Fruit fly (Drosophila melanogaster) whole organism, wandering third instar larva: ENCODE measurements around the gene na.

Experiments used
- CG32264 ChIP-seq: fragments of 200-800 bp; sonication (Bioruptor generic); optimal IDR thresholded peaks from 2 replicates; lab custom pipeline; 2016; ENCODE audit warnings: missing biosample characterization, missing genetic modification characterization
- CG9705 ChIP-seq: fragments of 200-800 bp; sonication (Bioruptor generic); optimal IDR thresholded peaks from 2 replicates; lab custom pipeline; 2018; ENCODE audit warnings: missing biosample characterization, mild to moderate bottlenecking, missing genetic modification characterization
- CrebA ChIP-seq: fragments of 200-800 bp; sonication (Bioruptor generic); optimal IDR thresholded peaks from 2 replicates; lab custom pipeline; 2016; ENCODE audit warnings: missing biosample characterization, mild to moderate bottlenecking, missing genetic modification characterization, borderline replicate concordance
- Dfd ChIP-seq: fragments of >200 bp; optimal IDR thresholded peaks from 2 replicates; lab custom pipeline; 2017; ENCODE audit warnings: missing biosample characterization, missing genetic modification characterization
- Dif ChIP-seq: fragments of 200-275, 200-300 bp; sonication (Bioruptor generic); optimal IDR thresholded peaks from 2 replicates; lab custom pipeline; 2018; ENCODE audit warnings: missing biosample characterization, missing genetic modification characterization; ENCODE audit not compliant: partially characterized antibody
- GATAd ChIP-seq: sonication (Bioruptor generic); optimal IDR thresholded peaks from 2 replicates; lab custom pipeline; 2016; ENCODE audit warnings: missing biosample characterization, missing genetic modification characterization
- HLH106 ChIP-seq: fragments of 200-800 bp; optimal IDR thresholded peaks from 3 replicates; lab custom pipeline; 2019; ENCODE audit warnings: missing biosample characterization, mild to moderate bottlenecking, missing genetic modification characterization, moderate library complexity
- Hr78 ChIP-seq: fragments of >200 bp; optimal IDR thresholded peaks from 2 replicates; lab custom pipeline; 2017; ENCODE audit warnings: missing biosample characterization, missing genetic modification characterization
- Hr83 ChIP-seq: fragments of 200-300 bp; sonication (Bioruptor generic); optimal IDR thresholded peaks from 2 replicates; lab custom pipeline; 2016; ENCODE audit warnings: missing biosample characterization, mild to moderate bottlenecking, missing genetic modification characterization, moderate library complexity; ENCODE audit not compliant: poor library complexity, severe bottlenecking
- Jra ChIP-seq: sonication (Bioruptor generic); optimal IDR thresholded peaks from 2 replicates; lab custom pipeline; 2016; ENCODE audit warnings: missing biosample characterization, missing genetic modification characterization
- Myc ChIP-seq: fragments of >200 bp; optimal IDR thresholded peaks from 2 replicates; lab custom pipeline; 2017
- N ChIP-seq: fragments of >200 bp; optimal IDR thresholded peaks from 2 replicates; lab custom pipeline; 2018; ENCODE audit warnings: missing biosample characterization, missing external identifiers, missing genetic modification characterization
- OdsH ChIP-seq: fragments of 200-800 bp; sonication (Bioruptor generic); optimal IDR thresholded peaks from 2 replicates; lab custom pipeline; 2016; ENCODE audit warnings: missing biosample characterization, mild to moderate bottlenecking, missing genetic modification characterization
- Rel ChIP-seq, 2 experiments: fragments of 200-800 bp; sonication (Bioruptor generic) in 1 of 2; optimal IDR thresholded peaks; 2 replicates in 1 of 2; 3 replicates in 1 of 2; lab custom pipeline; 2016 to 2019; ENCODE audit warnings: mild to moderate bottlenecking in 2 of 2, missing biosample characterization in 2 of 2, missing genetic modification characterization in 2 of 2, moderate library complexity in 1 of 2
- Sp1 ChIP-seq: fragments of 200-800 bp; sonication (Bioruptor generic); optimal IDR thresholded peaks from 3 replicates; lab custom pipeline; 2019; ENCODE audit warnings: missing biosample characterization, mild to moderate bottlenecking, missing genetic modification characterization, moderate library complexity
- br ChIP-seq: fragments of 200-800 bp; sonication (Bioruptor generic); optimal IDR thresholded peaks from 2 replicates; lab custom pipeline; 2016; ENCODE audit warnings: missing biosample characterization, missing genetic modification characterization
- brk ChIP-seq: fragments of 200-800 bp; sonication (Bioruptor generic); optimal IDR thresholded peaks from 2 replicates; lab custom pipeline; 2016; ENCODE audit warnings: missing biosample characterization, mild to moderate bottlenecking, missing genetic modification characterization
- dmrt93B ChIP-seq: fragments of 200-800 bp; sonication (Bioruptor generic); optimal IDR thresholded peaks from 2 replicates; lab custom pipeline; 2018; ENCODE audit warnings: missing biosample characterization, mild to moderate bottlenecking, missing genetic modification characterization
- dsf ChIP-seq: sonication (Bioruptor generic); optimal IDR thresholded peaks from 2 replicates; lab custom pipeline; 2016; ENCODE audit warnings: missing biosample characterization, missing genetic modification characterization, borderline replicate concordance
- ey ChIP-seq: fragments of 200-800 bp; sonication (Bioruptor generic); optimal IDR thresholded peaks from 2 replicates; lab custom pipeline; 2016; ENCODE audit warnings: missing biosample characterization, missing genetic modification characterization
- foxo ChIP-seq, 2 experiments: fragments of 200-800 bp; sonication (Bioruptor generic); optimal IDR thresholded peaks; 2 replicates in 1 of 2; 3 replicates in 1 of 2; lab custom pipeline; 2016 to 2017; ENCODE audit warnings: missing biosample characterization in 2 of 2, missing genetic modification characterization in 2 of 2
- fru ChIP-seq: fragments of 200-800 bp; sonication (Bioruptor generic); optimal IDR thresholded peaks from 3 replicates; lab custom pipeline; 2016; ENCODE audit warnings: missing biosample characterization, mild to moderate bottlenecking, missing genetic modification characterization
- lola ChIP-seq: fragments of >200 bp; optimal IDR thresholded peaks from 2 replicates; lab custom pipeline; 2017; ENCODE audit warnings: missing biosample characterization, missing genetic modification characterization
- pan ChIP-seq: fragments of >200 bp; optimal IDR thresholded peaks from 2 replicates; lab custom pipeline; 2017
- psq ChIP-seq: fragments of 200-800 bp; sonication (Bioruptor generic); optimal IDR thresholded peaks from 3 replicates; lab custom pipeline; 2017; ENCODE audit warnings: missing biosample characterization, mild to moderate bottlenecking, missing genetic modification characterization, moderate library complexity
- rgr ChIP-seq: fragments of 200-800 bp; sonication (Bioruptor generic); optimal IDR thresholded peaks from 3 replicates; lab custom pipeline; 2016; ENCODE audit warnings: missing biosample characterization, mild to moderate bottlenecking, missing genetic modification characterization
- sage ChIP-seq: fragments of 200-800 bp; sonication (Bioruptor generic); optimal IDR thresholded peaks from 2 replicates; lab custom pipeline; 2016; ENCODE audit warnings: missing biosample characterization, mild to moderate bottlenecking, missing genetic modification characterization
- sv ChIP-seq: fragments of 200-800 bp; sonication (Bioruptor generic); optimal IDR thresholded peaks from 3 replicates; lab custom pipeline; 2016; ENCODE audit warnings: missing biosample characterization, missing genetic modification characterization
- usp ChIP-seq: fragments of >200 bp; optimal IDR thresholded peaks from 2 replicates; lab custom pipeline; 2017; ENCODE audit warnings: missing biosample characterization, missing genetic modification characterization

The na gene

DNA sequence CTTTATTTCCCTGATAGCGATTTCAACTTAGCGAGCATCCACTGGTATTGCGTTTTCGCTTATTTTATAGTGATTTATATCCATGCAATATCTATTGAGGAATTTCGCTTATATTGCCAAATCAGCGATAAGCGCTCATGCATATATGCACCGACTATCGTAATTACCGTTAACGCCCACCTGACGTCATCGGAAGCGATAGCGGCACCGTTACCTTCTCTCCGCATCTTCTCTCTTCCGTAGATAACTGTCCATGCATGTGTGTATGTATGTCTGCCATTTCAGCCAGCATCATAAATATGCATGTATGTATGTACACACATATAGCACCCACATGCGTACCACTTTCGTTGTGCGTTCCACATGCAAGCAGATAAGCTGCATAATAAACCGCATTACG is 45.0 kb upstream of the na start:
- TF ChIP-seq CG32264 (no peak), rgr (GFP tag; lab: Kevin White, UChicago) (no peak), dmrt93B (GFP tag; lab: Kevin White, UChicago) (no peak), ey (GFP tag; lab: Kevin White, UChicago) (no peak), psq (GFP tag; lab: Kevin White, UChicago) (no peak), N (GFP tag; lab: Kevin White, UChicago) (no peak), Dif (GFP tag; lab: Kevin White, UChicago) (no peak), GATAd (no peak), HLH106 (tag; lab: Kevin White, UChicago) (no peak), Dfd (GFP tag; lab: Kevin White, UChicago) (no peak), Myc (no peak), brk (GFP tag; lab: Kevin White, UChicago) (no peak), Rel (GFP tag; optimal IDR thresholded peaks at IDR 0.05; lab: Kevin White, UChicago) (no peak), Rel (tag; optimal IDR thresholded peaks at IDR 0.05; lab: Kevin White, UChicago) (no peak), usp (GFP tag; lab: Kevin White, UChicago) (no peak), Sp1 (GFP tag; lab: Kevin White, UChicago) (no peak), CG9705 (GFP tag; lab: Kevin White, UChicago) (no peak), foxo (GFP tag; optimal IDR thresholded peaks at IDR 0.05; lab: Kevin White, UChicago) (no peak)

DNA sequence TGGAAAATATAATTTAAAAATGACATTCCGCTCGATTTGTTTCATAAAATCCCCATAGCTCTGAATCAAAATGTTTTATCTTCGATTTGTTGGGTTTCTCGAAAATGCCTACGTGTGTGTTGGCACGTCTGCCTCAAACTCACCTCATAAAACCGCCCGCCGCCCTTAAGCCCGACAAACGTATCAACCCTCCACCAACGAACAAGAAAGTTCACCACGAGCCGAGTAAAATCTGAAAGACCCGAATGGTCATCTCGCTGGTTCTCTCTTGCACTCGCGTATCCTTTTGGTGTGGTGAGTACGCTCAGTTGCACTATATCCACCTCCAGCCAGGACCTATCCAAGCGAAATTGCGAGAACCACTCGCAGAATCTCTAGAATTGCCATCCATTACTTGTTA is 44.2 kb upstream of the na start:
- TF ChIP-seq Hr83 (GFP tag; lab: Kevin White, UChicago): no peak
- no peak for TF ChIP-seq sv (GFP tag; lab: Kevin White, UChicago)
- TF ChIP-seq fru (GFP tag; lab: Kevin White, UChicago): no peak
- no peak for TF ChIP-seq Hr78 (GFP tag; lab: Kevin White, UChicago)
- TF ChIP-seq pan (lab: Kevin White, UChicago): no peak
- TF ChIP-seq CG32264: no peak
- no peak for TF ChIP-seq Jra (GFP tag; lab: Kevin White, UChicago)
- no peak for TF ChIP-seq sage
- no peak for TF ChIP-seq dsf (GFP tag; lab: Kevin White, UChicago)
- no peak for TF ChIP-seq brk (GFP tag; lab: Kevin White, UChicago)

DNA sequence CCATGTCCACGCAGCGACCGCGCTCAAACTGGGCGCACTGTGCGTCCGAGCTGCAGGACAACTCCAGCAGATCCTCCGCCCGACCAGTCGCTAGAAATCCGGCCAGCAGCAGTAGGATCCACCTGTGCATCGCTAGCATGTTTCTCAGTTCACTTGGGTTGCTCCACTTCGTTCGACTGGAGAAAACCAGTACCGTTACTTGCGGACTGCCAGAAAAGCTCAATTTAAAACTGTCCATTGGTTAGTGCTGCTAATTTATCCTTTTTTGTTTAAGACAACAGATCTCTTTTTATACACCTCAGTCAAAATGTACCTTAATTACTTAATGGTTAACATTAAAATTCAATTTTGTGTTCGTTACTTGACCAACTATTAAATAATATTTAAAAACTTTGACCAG is 40.5 kb upstream of the na start, which contains the start of gene CG11674:
Gene CG11674, minus strand, starts transcription at position 215 of the 400 bp plus-strand sequence.
- TF ChIP-seq foxo (GFP tag; optimal IDR thresholded peaks at IDR 0.05; lab: Kevin White, UChicago): no peak
- no peak for TF ChIP-seq sage
- no peak for TF ChIP-seq lola (GFP tag; lab: Kevin White, UChicago)
- no peak for TF ChIP-seq brk (GFP tag; lab: Kevin White, UChicago)
- TF ChIP-seq N (GFP tag; lab: Kevin White, UChicago): no peak
- TF ChIP-seq CrebA (GFP tag; lab: Kevin White, UChicago): no peak
- no peak for TF ChIP-seq psq (GFP tag; lab: Kevin White, UChicago)
- TF ChIP-seq CG9705 (GFP tag; lab: Kevin White, UChicago): no peak
- no peak for TF ChIP-seq fru (GFP tag; lab: Kevin White, UChicago)
- TF ChIP-seq Hr78 (GFP tag; lab: Kevin White, UChicago): no peak
- no peak for TF ChIP-seq pan (lab: Kevin White, UChicago)
- no peak for TF ChIP-seq OdsH (GFP tag; lab: Kevin White, UChicago)

DNA sequence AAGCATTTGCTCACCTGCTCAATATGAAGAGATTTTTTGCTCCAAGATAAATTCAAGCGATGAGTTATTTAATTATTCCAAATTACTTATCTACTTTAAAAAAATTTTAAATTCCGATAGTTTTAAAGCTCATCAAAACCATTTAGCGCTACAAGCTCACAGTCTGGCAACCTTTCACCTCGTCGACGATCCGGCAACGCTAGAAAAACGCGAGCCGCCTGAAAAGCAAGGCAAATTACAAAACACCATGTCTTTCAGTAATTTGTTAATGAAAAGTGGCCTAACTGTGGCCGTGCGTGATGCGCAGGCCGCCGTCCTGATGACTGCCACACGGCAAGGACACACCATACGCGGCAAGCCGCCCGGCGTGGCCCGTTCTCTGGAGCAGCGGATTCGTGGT is 40.1 kb upstream of the na start, which contains the start of gene mRpL38:
Gene mRpL38, plus strand, starts transcription at position 197 of the 400 bp plus-strand sequence.
- no peak for TF ChIP-seq br (GFP tag; lab: Kevin White, UChicago)
- no peak for TF ChIP-seq Hr83 (GFP tag; lab: Kevin White, UChicago)
- TF ChIP-seq ey (GFP tag; lab: Kevin White, UChicago): no peak
- TF ChIP-seq N (GFP tag; lab: Kevin White, UChicago): no peak
- no peak for TF ChIP-seq sage
- TF ChIP-seq HLH106 (tag; lab: Kevin White, UChicago): no peak
- no peak for TF ChIP-seq Rel (GFP tag; optimal IDR thresholded peaks at IDR 0.05; lab: Kevin White, UChicago)
- no peak for TF ChIP-seq Rel (tag; optimal IDR thresholded peaks at IDR 0.05; lab: Kevin White, UChicago)
- TF ChIP-seq Hr78 (GFP tag; lab: Kevin White, UChicago): no peak

DNA sequence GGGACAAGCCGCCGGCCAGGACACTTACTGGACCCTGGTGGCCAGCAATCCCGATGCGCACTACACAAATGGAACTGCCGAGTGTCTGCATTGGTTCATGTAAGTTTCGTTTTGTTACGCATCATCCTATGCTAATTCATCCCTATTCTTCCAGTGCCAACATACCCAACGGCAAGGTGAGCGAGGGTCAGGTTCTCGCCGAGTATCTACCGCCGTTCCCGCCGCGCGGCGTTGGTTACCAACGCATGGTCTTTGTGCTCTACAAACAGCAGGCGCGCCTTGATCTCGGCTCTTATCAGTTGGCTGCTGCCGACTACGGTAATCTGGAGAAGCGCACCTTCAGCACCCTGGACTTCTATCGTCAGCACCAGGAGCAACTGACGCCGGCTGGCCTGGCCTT is 39.1 kb upstream of the na start:
- TF ChIP-seq psq (GFP tag; lab: Kevin White, UChicago): no peak
- no peak for TF ChIP-seq Dif (GFP tag; lab: Kevin White, UChicago)
- no peak for TF ChIP-seq br (GFP tag; lab: Kevin White, UChicago)
- no peak for TF ChIP-seq sage
- TF ChIP-seq N (GFP tag; lab: Kevin White, UChicago): no peak
- TF ChIP-seq Dfd (GFP tag; lab: Kevin White, UChicago): no peak
- TF ChIP-seq GATAd: no peak
- TF ChIP-seq fru (GFP tag; lab: Kevin White, UChicago): no peak
- TF ChIP-seq, all 38 proteins: peak for 0
